Worm (Caenorhabditis elegans): ENCODE results near the gene prdx-3.

The prdx-3 gene

DNA sequence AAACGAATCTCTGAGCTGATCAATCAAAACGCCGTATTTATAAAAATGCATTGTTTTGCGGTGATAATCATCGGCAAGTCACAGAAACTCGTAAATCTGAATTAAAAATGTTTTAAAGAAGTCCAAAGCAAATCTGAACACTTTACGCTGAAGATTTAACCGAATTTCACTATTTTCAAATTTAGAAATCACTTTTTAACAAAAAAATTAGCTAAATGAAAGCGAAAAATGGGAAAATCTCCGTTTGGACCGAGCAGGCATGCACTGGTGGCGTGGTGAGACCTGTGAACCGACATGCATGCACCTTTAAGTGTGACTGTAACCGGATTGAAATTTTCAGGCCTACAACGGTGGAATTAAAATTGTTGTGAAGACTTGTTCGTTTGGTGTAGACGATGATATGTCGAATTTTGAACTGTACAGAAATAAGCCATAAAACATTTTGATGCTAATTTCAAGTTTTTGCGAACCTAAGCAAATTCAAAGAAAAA is 32.3 kb downstream of the prdx-3 start, which contains the start of gene C28A5.2:
TSS of gene C28A5.2 (minus strand) at position 51 of the 491 bp plus-strand sequence.
- TF ChIP-seq ztf-23 (GFP tag; IDR thresholded peaks at IDR 0.05) (no peak), ztf-29 (GFP tag; IDR thresholded peaks at IDR 0.05) (no peak), T22C8.4 (GFP tag; IDR thresholded peaks at IDR 0.05) (no peak), flt-1 (GFP tag; IDR thresholded peaks at IDR 0.05) (no peak), klf-2 (GFP tag; conservative IDR thresholded peaks at IDR 0.05) (no peak), ref-1 (GFP tag; conservative IDR thresholded peaks at IDR 0.05) (no peak), tab-1 (GFP tag; IDR thresholded peaks at IDR 0.05) (no peak), cog-1 (tag; optimal IDR thresholded peaks at IDR 0.05) (no peak), med-1 (GFP tag; optimal IDR thresholded peaks at IDR 0.05; ENCODE audit: insufficient read depth) (no peak)

DNA sequence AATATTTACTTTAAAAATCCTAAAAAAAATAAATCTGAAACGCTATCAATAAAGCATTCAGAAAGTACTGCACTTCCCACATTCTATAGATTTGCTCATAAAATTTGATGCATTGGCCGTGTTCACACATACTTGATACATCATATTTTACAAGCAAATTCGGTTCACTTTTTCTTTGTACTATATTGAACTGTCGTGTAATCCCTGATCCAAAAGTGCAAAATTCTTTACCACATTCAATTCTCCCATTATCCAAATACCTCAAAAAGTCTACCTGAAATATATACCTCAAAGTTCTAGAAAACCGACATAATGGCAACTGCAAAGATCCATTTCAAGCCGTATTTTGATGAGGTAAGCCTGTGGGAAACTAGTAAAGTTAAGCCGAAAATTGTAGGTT is 34.5 kb downstream of the prdx-3 start, which contains the start of gene nex-3:
TSS of gene nex-3 (plus strand) at position 301 of the 400 bp plus-strand sequence.
- TF ChIP-seq klf-2 (GFP tag; conservative IDR thresholded peaks at IDR 0.05) (no peak), ref-1 (GFP tag; conservative IDR thresholded peaks at IDR 0.05) (no peak), T22C8.4 (GFP tag; IDR thresholded peaks at IDR 0.05) (no peak), cog-1 (tag; optimal IDR thresholded peaks at IDR 0.05) (no peak), tab-1 (GFP tag; IDR thresholded peaks at IDR 0.05) (no peak), ztf-29 (GFP tag; IDR thresholded peaks at IDR 0.05) (no peak), med-1 (GFP tag; optimal IDR thresholded peaks at IDR 0.05; ENCODE audit: insufficient read depth) (no peak), ztf-23 (GFP tag; IDR thresholded peaks at IDR 0.05) (no peak), flt-1 (GFP tag; IDR thresholded peaks at IDR 0.05) (no peak)

DNA sequence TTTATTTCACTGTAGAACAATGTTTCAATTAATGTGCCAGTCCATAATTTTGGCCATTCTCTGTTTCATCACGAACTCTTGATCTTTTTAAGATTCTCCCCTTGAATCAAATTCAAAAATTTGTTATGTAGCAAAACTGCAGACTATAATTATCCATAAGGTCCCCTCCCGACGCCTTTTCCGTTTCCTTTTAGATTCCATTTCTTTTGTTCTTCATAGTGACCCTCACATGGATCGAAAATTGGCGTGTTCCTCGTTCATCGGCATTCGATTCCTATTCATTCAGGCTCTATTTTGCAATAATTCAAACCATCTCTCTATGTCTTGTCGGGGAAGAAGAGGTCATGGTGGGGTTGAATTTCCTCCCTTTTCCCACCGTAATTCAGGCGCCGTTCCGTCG is 37.2 kb downstream of the prdx-3 start:
- no peak for TF ChIP-seq ztf-29 (GFP tag; IDR thresholded peaks at IDR 0.05)
- no peak for TF ChIP-seq klf-2 (GFP tag; conservative IDR thresholded peaks at IDR 0.05)
- TF ChIP-seq med-1 (GFP tag; optimal IDR thresholded peaks at IDR 0.05; ENCODE audit: insufficient read depth), result no peak
- TF ChIP-seq ztf-23 (GFP tag; IDR thresholded peaks at IDR 0.05), result no peak
- TF ChIP-seq tab-1 (GFP tag; IDR thresholded peaks at IDR 0.05), result no peak
- TF ChIP-seq T22C8.4 (GFP tag; IDR thresholded peaks at IDR 0.05), result no peak
- no peak for TF ChIP-seq cog-1 (tag; optimal IDR thresholded peaks at IDR 0.05)
- TF ChIP-seq flt-1 (GFP tag; IDR thresholded peaks at IDR 0.05), result no peak
- TF ChIP-seq ref-1 (GFP tag; conservative IDR thresholded peaks at IDR 0.05), result no peak

DNA sequence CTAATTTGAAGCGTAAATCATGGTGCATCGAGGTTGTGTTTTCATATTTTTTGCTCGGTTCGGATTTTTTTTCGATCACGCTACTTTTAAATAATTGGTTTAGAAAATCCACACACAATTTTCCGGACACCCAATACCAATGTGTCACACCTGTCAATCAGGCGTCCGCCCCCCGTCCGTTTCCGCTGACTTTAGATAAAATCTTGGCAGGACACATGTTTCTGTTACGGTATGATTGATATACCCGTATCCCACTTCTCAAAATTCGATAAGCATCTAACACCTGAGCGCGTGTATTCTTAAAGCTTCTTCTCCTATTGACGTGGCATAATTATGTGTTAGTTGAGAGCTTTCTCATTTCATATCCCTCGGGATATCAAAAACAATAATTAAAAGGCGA is 40.8 kb downstream of the prdx-3 start:
- TF ChIP-seq ztf-23 (GFP tag; IDR thresholded peaks at IDR 0.05), result no peak
- no peak for TF ChIP-seq flt-1 (GFP tag; IDR thresholded peaks at IDR 0.05)
- no peak for TF ChIP-seq ztf-29 (GFP tag; IDR thresholded peaks at IDR 0.05)
- TF ChIP-seq klf-2 (GFP tag; conservative IDR thresholded peaks at IDR 0.05), result no peak
- TF ChIP-seq T22C8.4 (GFP tag; IDR thresholded peaks at IDR 0.05), result no peak
- no peak for TF ChIP-seq med-1 (GFP tag; optimal IDR thresholded peaks at IDR 0.05; ENCODE audit: insufficient read depth)
- TF ChIP-seq ref-1 (GFP tag; conservative IDR thresholded peaks at IDR 0.05), result no peak
- TF ChIP-seq cog-1 (tag; optimal IDR thresholded peaks at IDR 0.05), result no peak

DNA sequence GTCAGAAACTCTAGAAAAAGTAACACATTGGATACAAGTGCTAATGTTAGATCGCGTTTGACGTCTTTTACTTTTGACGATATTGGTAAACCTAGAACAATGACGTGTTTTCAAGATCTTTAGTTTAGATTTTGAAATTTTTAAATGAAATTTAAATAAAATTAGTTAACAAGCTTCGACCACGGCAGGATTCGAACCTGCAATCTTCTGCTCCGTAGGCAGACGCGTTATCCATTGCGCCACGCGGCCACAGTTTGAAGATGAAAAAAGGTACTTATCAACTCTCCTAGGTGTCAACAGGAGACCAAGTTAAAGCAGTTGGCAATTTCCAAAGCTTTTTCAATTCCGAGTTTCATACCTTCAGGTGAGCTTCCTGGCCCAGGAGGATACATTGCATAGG is 42.1 kb downstream of the prdx-3 start:
- TF ChIP-seq ztf-23 (GFP tag; IDR thresholded peaks at IDR 0.05) (no peak), tab-1 (GFP tag; IDR thresholded peaks at IDR 0.05) (no peak), klf-2 (GFP tag; conservative IDR thresholded peaks at IDR 0.05) (no peak), T22C8.4 (GFP tag; IDR thresholded peaks at IDR 0.05) (no peak), flt-1 (GFP tag; IDR thresholded peaks at IDR 0.05) (no peak), med-1 (GFP tag; optimal IDR thresholded peaks at IDR 0.05; ENCODE audit: insufficient read depth) (no peak), ztf-29 (GFP tag; IDR thresholded peaks at IDR 0.05) (no peak), cog-1 (tag; optimal IDR thresholded peaks at IDR 0.05) (no peak), ref-1 (GFP tag; conservative IDR thresholded peaks at IDR 0.05) (no peak)

DNA sequence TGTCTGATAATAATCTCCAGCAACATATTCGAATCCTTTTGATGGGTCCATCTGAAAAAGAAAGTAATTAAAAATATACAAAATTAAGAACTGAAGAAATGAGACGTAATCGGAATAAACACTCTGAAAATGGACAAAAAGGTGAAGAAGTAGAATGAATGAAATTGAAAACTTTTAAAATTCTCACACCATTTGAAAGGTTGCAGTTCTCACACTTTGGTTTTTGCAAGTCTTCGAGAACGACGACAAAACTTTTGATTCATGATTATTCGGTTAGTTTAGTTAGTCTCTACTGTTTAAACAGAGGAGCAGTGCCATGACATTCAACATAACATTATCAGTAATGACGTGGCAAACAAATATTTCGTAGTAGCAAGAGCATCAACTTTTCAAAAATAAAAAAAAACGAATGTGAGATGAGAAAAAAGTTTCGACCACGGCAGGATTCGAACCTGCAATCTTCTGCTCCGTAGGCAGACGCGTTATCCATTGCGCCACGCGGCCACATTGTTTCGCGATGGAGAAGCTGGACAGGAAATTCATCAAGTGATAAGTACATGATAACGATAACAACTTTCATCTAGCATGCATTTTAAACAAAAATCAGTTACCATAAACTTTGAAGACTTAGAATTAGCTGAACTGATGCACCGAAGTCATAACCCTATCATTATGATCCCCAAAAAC is 42.8 kb downstream of the prdx-3 start, which contains the start of gene ceh-43:
TSS of gene ceh-43 (minus strand) at position 51 of the 687 bp plus-strand sequence.
- no peak for TF ChIP-seq ztf-23 (GFP tag; IDR thresholded peaks at IDR 0.05)

DNA sequence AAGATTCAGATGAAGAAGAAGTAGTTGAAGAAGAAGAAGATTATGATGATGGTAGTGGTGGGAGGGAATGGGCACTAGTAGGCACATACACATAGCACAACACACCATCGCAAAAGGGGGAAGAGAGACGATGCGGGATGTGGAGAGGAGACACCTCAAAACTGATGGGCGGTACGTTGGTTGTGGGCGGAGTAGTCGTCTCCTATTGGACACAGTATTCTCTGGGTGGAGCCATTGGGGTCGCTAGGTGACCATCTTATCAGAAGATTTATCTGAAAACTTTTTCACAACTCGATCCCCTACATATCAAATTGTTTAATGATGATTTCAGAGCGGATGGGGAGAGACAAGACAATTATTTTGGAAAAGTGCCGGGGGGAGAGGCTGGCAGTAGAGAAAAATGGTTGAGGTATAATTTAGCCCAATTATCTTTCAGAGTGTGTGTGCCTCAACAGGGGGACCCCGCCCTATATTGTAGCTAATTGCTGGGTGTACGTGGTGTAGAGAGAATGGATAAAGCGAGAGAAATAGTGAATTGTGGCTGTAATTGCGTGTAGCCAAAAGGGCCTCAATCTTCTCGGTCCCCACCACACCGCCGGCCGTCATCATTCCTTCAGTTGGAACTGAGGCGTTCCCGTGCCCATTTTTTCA is 43.7 kb downstream of the prdx-3 start:
- TF ChIP-seq ztf-29 (GFP tag; IDR thresholded peaks at IDR 0.05) (no peak), ref-1 (GFP tag; conservative IDR thresholded peaks at IDR 0.05) (no peak), T22C8.4 (GFP tag; IDR thresholded peaks at IDR 0.05) (no peak), ztf-23 (GFP tag; IDR thresholded peaks at IDR 0.05) (0 out of 2 replicates have a peak, but pooled peaks have one; percentile 5), klf-2 (GFP tag; conservative IDR thresholded peaks at IDR 0.05) (no peak), cog-1 (tag; optimal IDR thresholded peaks at IDR 0.05) (no peak), flt-1 (GFP tag; IDR thresholded peaks at IDR 0.05) (0 out of 2 replicates have a peak, but pooled peaks have one; percentile 13), med-1 (GFP tag; optimal IDR thresholded peaks at IDR 0.05; ENCODE audit: insufficient read depth) (no peak), tab-1 (GFP tag; IDR thresholded peaks at IDR 0.05) (peak; percentile 49; the same call in 1 of the 2 replicates)

DNA sequence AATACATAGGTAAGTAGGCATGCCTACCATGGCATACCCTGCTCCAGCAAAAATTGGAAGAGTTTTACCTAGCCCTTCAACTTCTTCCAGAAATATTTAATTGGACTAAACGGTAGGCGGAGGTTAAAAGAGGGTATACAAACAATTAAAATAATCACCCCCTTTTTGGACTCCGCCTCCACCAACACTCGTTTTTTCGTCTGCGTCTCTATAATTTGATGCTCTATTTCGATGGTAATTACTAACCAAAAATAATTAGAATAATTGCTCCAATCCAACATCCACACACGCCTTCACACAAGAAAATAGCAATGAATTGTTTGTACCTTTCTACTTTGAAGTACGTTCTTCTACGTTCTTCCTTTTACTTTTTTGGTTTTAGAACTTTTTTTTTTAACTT is 45.5 kb downstream of the prdx-3 start:
- TF ChIP-seq klf-2 (GFP tag; conservative IDR thresholded peaks at IDR 0.05) (no peak), ref-1 (GFP tag; conservative IDR thresholded peaks at IDR 0.05) (no peak), T22C8.4 (GFP tag; IDR thresholded peaks at IDR 0.05) (no peak), ztf-23 (GFP tag; IDR thresholded peaks at IDR 0.05) (no peak), med-1 (GFP tag; optimal IDR thresholded peaks at IDR 0.05; ENCODE audit: insufficient read depth) (no peak), flt-1 (GFP tag; IDR thresholded peaks at IDR 0.05) (no peak), cog-1 (tag; optimal IDR thresholded peaks at IDR 0.05) (no peak), ztf-29 (GFP tag; IDR thresholded peaks at IDR 0.05) (no peak), tab-1 (GFP tag; IDR thresholded peaks at IDR 0.05) (no peak)

DNA sequence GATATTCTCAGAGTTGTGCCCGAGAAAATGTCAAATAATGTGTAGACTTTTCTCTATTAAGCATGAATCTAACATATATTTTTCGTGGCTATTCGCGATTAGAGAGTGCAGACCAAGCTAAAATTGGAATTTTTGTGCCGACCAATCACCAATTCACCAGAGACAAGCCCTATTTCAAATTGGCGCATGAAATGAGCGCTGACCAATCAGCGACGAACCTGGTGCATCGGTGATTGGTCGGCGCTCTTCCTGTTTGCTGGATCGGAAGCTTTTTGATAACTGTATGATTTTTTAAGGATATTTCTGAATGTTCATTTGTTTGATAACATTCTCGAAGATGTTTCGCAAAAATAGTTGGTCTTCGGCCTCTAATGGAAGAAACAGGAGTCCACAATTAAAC is 46.1 kb downstream of the prdx-3 start:
- no peak for TF ChIP-seq cog-1 (tag; optimal IDR thresholded peaks at IDR 0.05)
- no peak for TF ChIP-seq tab-1 (GFP tag; IDR thresholded peaks at IDR 0.05)
- no peak for TF ChIP-seq T22C8.4 (GFP tag; IDR thresholded peaks at IDR 0.05)
- no peak for TF ChIP-seq ref-1 (GFP tag; conservative IDR thresholded peaks at IDR 0.05)
- TF ChIP-seq flt-1 (GFP tag; IDR thresholded peaks at IDR 0.05), result no peak
- TF ChIP-seq ztf-23 (GFP tag; IDR thresholded peaks at IDR 0.05), result no peak

Measured in whole organism, midembryonic.